Worm (Caenorhabditis elegans) whole organism, L4 larva: ENCODE data around the gene F11D5.1.

ENCODE experiments used
- F10B5.3 ChIP-seq: sonication (generic microtip); optimal IDR thresholded peaks from 2 replicates; lab custom pipeline; 2016; ENCODE audit warnings: mild to moderate bottlenecking, missing genetic modification characterization, missing compliant biosample characterization
- F44E2.7 ChIP-seq: fragments of 200-800 bp; sonication (Bioruptor generic); IDR thresholded peaks from 2 replicates; pipeline ENCODE4 v2.1.2; 2022; ENCODE audit warnings: missing genetic modification characterization, missing compliant biosample characterization
- F49E8.2 ChIP-seq: sonication (generic microtip); optimal IDR thresholded peaks from 2 replicates; lab custom pipeline; 2016; ENCODE audit warnings: missing compliant biosample characterization, mild to moderate bottlenecking, missing genetic modification characterization, borderline replicate concordance
- ZK337.2 ChIP-seq: fragments of 200-800 bp; sonication (Bioruptor generic); IDR thresholded peaks from 2 replicates; pipeline ENCODE4 v1.3.6; 2022; ENCODE audit warnings: missing genetic modification reagents, missing genetic modification characterization, missing compliant biosample characterization
- aly-2 ChIP-seq: sonication (generic microtip); optimal IDR thresholded peaks from 2 replicates; lab custom pipeline; 2018; ENCODE audit warnings: missing biosample characterization, missing genetic modification characterization
- ama-1 ChIP-seq: fragments of 150-350 bp; optimal IDR thresholded peaks from 2 replicates; lab custom pipeline; 2014; ENCODE audit warnings: inconsistent platforms, mixed read lengths
- ceh-28 ChIP-seq: fragments of 150-350 bp; optimal IDR thresholded peaks from 2 replicates; lab custom pipeline; 2014; ENCODE audit warnings: missing biosample characterization, missing genetic modification reagents, missing genetic modification characterization
- ces-1 ChIP-seq: fragments of 150-350 bp; sonication (generic microtip); optimal IDR thresholded peaks from 4 replicates; lab custom pipeline; 2014; ENCODE audit warnings: missing biosample characterization, missing genetic modification reagents, missing genetic modification characterization
- dmd-6 ChIP-seq: fragments of 200-800 bp; sonication (Bioruptor generic); IDR thresholded peaks from 2 replicates; pipeline ENCODE4 v1.3.6; 2022; ENCODE audit warnings: missing genetic modification reagents, missing genetic modification characterization, missing compliant biosample characterization
- dmd-9 ChIP-seq: fragments of 200-800 bp; sonication (Bioruptor generic); IDR thresholded peaks from 2 replicates; pipeline ENCODE4 v1.3.6; 2022; ENCODE audit warnings: missing genetic modification reagents, missing genetic modification characterization, missing compliant biosample characterization
- egl-27 ChIP-seq: sonication (generic microtip); optimal IDR thresholded peaks from 3 replicates; lab custom pipeline; 2017; ENCODE audit warnings: missing biosample characterization, missing genetic modification reagents, missing genetic modification characterization
- egl-43 ChIP-seq: fragments of 200-800 bp; sonication (Bioruptor generic); IDR thresholded peaks from 2 replicates; pipeline ENCODE4 v1.3.6; 2022; ENCODE audit warnings: missing genetic modification reagents, missing genetic modification characterization, missing compliant biosample characterization
- gei-8 ChIP-seq: fragments of 200-800 bp; sonication (Bioruptor generic); optimal IDR thresholded peaks from 2 replicates; lab custom pipeline; 2018; ENCODE audit warnings: mild to moderate bottlenecking, missing genetic modification characterization, missing compliant biosample characterization
- hif-1 ChIP-seq, 2 experiments: sonication (generic microtip); optimal IDR thresholded peaks; 2 replicates each; lab custom pipeline; 2016 to 2017; ENCODE audit warnings: missing compliant biosample characterization in 2 of 2, missing genetic modification characterization in 2 of 2, missing genetic modification reagents in 2 of 2, missing genotype in 2 of 2, mild to moderate bottlenecking in 1 of 2
- hlh-30 ChIP-seq: sonication (generic microtip); optimal IDR thresholded peaks from 2 replicates; lab custom pipeline; 2017; ENCODE audit warnings: antibody characterized with exemption, mild to moderate bottlenecking, missing genetic modification characterization, missing compliant biosample characterization; ENCODE audit not compliant: insufficient read depth
- lim-7 ChIP-seq: fragments of 200-800 bp; sonication (Bioruptor generic); IDR thresholded peaks from 2 replicates; pipeline ENCODE4 v1.3.6; 2022; ENCODE audit warnings: missing genetic modification characterization, missing compliant biosample characterization
- lin-29 ChIP-seq: fragments of 200-800 bp; sonication (Bioruptor generic); IDR thresholded peaks from 2 replicates; pipeline ENCODE4 v1.3.6; 2022; ENCODE audit warnings: missing genetic modification reagents, missing genetic modification characterization, missing compliant biosample characterization
- lin-38 ChIP-seq: fragments of 200-800 bp; sonication (Bioruptor generic); IDR thresholded peaks from 2 replicates; pipeline ENCODE4 v1.3.6; 2022; ENCODE audit warnings: missing genetic modification reagents, missing genetic modification characterization, missing compliant biosample characterization
- lsy-2 ChIP-seq, 2 experiments: fragments of 150-350 bp in 1 of 2; sonication (generic microtip) in 1 of 2; optimal IDR thresholded peaks; 2 replicates each; lab custom pipeline; 2014 to 2017; ENCODE audit warnings: missing biosample characterization in 2 of 2, missing genetic modification characterization in 2 of 2
- madf-9 ChIP-seq: fragments of 200-800 bp; sonication (Bioruptor generic); conservative IDR thresholded peaks from 2 replicates; pipeline ENCODE4 v1.3.6; 2022; ENCODE audit warnings: missing genetic modification reagents, missing genetic modification characterization, missing compliant biosample characterization
- mep-1 ChIP-seq: fragments of 150-350 bp; sonication (generic microtip); optimal IDR thresholded peaks from 3 replicates; lab custom pipeline; 2014; ENCODE audit warnings: missing biosample characterization, missing genetic modification characterization
- mes-2 ChIP-seq: sonication (generic microtip); optimal IDR thresholded peaks from 2 replicates; lab custom pipeline; 2016; ENCODE audit warnings: missing genotype, mild to moderate bottlenecking, missing genetic modification characterization, missing compliant biosample characterization; ENCODE audit not compliant: poor library complexity, severe bottlenecking
- mxl-3 ChIP-seq: fragments of 200-800 bp; sonication (Bioruptor generic); optimal IDR thresholded peaks from 2 replicates; lab custom pipeline; 2018; ENCODE audit warnings: mild to moderate bottlenecking, missing genetic modification characterization, missing compliant biosample characterization
- nhr-25 ChIP-seq: sonication (generic microtip); optimal IDR thresholded peaks from 2 replicates; lab custom pipeline; 2017; ENCODE audit warnings: missing genetic modification characterization, mild to moderate bottlenecking, missing compliant biosample characterization, antibody characterized with exemption, moderate library complexity, borderline replicate concordance; ENCODE audit not compliant: insufficient read depth
- nhr-6 ChIP-seq: fragments of 150-350 bp; optimal IDR thresholded peaks from 2 replicates; lab custom pipeline; 2014; ENCODE audit warnings: missing biosample characterization, missing genetic modification characterization
- pha-4 ChIP-seq, 2 experiments: fragments of 150-350 bp in 1 of 2; fragments of 200-800 bp in 1 of 2; sonication (Bioruptor generic) in 1 of 2; IDR thresholded peaks in 1 of 2; optimal IDR thresholded peaks in 1 of 2; 2 replicates each; pipeline versions ENCODE4 v1.3.6 to Lab custom; 2014 to 2022; ENCODE audit warnings: missing genetic modification characterization in 2 of 2, missing genetic modification reagents in 2 of 2, missing biosample characterization in 1 of 2, missing compliant biosample characterization in 1 of 2
- set-16 ChIP-seq: fragments of 200-800 bp; sonication (Bioruptor generic); IDR thresholded peaks from 2 replicates; pipeline ENCODE4 v1.3.6; 2022; ENCODE audit warnings: missing genetic modification reagents, missing genetic modification characterization, missing compliant biosample characterization
- skn-1 ChIP-seq: fragments of 150-350 bp; optimal IDR thresholded peaks from 2 replicates; lab custom pipeline; 2014; ENCODE audit warnings: missing biosample characterization, missing genetic modification characterization
- snpc-1.2 ChIP-seq: fragments of 200-800 bp; sonication (Bioruptor generic); IDR thresholded peaks from 2 replicates; pipeline ENCODE4 v1.3.6; 2022; ENCODE audit warnings: missing genetic modification reagents, missing genetic modification characterization, missing compliant biosample characterization
- spr-1 ChIP-seq: sonication (generic microtip); optimal IDR thresholded peaks from 2 replicates; lab custom pipeline; 2016; ENCODE audit warnings: mild to moderate bottlenecking, missing genetic modification characterization, missing compliant biosample characterization
- tag-97 ChIP-seq: fragments of 200-800 bp; sonication (Bioruptor generic); IDR thresholded peaks from 2 replicates; pipeline ENCODE4 v1.3.6; 2022; ENCODE audit warnings: missing genetic modification characterization, missing compliant biosample characterization
- tra-1 ChIP-seq: fragments of 200-800 bp; sonication (Bioruptor generic); IDR thresholded peaks from 2 replicates; pipeline ENCODE4 v1.3.6; 2022; ENCODE audit warnings: missing genetic modification reagents, missing genetic modification characterization, missing compliant biosample characterization
- unc-62 ChIP-seq, 3 experiments: fragments of 150-350 bp in 1 of 3; sonication (generic microtip); optimal IDR thresholded peaks in 2 of 3; peaks in 1 of 3; 1 replicate in 1 of 3; 2 replicates in 2 of 3; lab custom pipeline; 2014 to 2017; ENCODE audit warnings: missing biosample characterization in 3 of 3, missing genetic modification characterization in 3 of 3, missing genetic modification reagents in 3 of 3, missing genotype in 1 of 3
- vab-7 ChIP-seq: fragments of 200-800 bp; sonication (Bioruptor generic); IDR thresholded peaks from 2 replicates; pipeline ENCODE4 v1.3.6; 2022; ENCODE audit warnings: missing genetic modification reagents, missing genetic modification characterization, missing compliant biosample characterization
- zag-1 ChIP-seq: fragments of 150-350 bp; optimal IDR thresholded peaks from 2 replicates; lab custom pipeline; 2014; ENCODE audit warnings: missing biosample characterization, missing genetic modification characterization

F11D5.1 gene

DNA sequence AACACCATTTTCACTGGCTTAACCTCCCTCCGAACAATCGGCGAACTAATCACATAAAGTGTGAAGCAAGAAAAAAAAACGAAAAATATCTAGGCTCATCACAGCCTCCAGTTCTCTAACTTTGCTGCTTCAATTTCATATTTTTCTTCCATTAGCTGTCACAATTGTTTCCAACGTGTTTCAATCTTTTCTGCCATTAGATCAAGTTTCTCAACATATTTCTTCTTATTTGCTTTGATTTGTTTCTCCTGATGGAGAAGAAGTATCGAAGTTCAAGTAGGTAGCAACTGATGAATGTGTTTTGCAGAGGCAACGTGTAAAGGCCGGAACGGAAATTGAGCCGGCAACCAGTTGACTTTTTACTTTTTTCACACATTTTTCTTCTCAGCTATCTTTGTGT is 47.2 kb downstream of the F11D5.1 start, which contains the start of gene ZK563.7:
Gene ZK563.7 (plus strand): TSS at position 301 of the 400 bp plus-strand sequence.
- TF ChIP-seq egl-27 (tag; lab: Kevin White, UChicago) (no peak), lsy-2 (tag; optimal IDR thresholded peaks at IDR 0.05; lab: Kevin White, UChicago) (no peak), egl-43 (GFP tag; lab: Robert Waterston, UW) (no peak), pha-4 (GFP tag; IDR thresholded peaks at IDR 0.05; lab: Robert Waterston, UW) (no peak), pha-4 (tag; optimal IDR thresholded peaks at IDR 0.05; lab: Kevin White, UChicago) (no peak), F49E8.2 (tag; lab: Kevin White, UChicago) (no peak), set-16 (no peak), ZK337.2 (GFP tag; lab: Robert Waterston, UW) (no peak), tag-97 (GFP tag; lab: Robert Waterston, UW) (no peak), ces-1 (GFP tag; lab: Kevin White, UChicago) (no peak), F44E2.7 (no peak), lin-38 (GFP tag; lab: Robert Waterston, UW) (no peak), snpc-1.2 (GFP tag; lab: Robert Waterston, UW) (no peak), madf-9 (GFP tag; lab: Robert Waterston, UW) (no peak), dmd-9 (GFP tag; lab: Robert Waterston, UW) (no peak), vab-7 (no peak)

DNA sequence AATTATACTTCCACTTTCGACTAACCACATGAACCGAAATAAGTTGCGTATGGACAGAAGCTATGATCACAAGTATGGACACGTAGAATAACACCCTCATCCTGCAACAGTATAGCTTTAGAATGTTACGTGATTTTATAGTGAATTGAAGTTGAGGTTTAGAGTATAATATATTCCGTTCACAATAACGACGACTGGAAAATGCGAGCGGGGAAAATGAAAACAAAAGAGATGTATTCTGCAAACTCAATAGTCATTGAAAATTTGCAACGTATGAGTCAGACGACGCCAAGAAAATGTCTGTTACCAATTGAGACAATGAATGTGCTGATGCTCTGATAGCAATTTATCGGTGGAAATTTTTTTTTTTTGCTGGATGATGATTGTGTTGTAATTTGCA is 52.4 kb downstream of the F11D5.1 start, which contains the start of gene acp-1:
Gene acp-1 (minus strand): TSS at position 101 of the 400 bp plus-strand sequence.
- TF ChIP-seq nhr-25 (tag; lab: Kevin White, UChicago) (no peak), unc-62 (GFP tag; optimal IDR thresholded peaks at IDR 0.05 in 1 of 2; lab: Kevin White, UChicago) (peak in 1 of 2 experiments; percentile 43), unc-62 (tag; optimal IDR thresholded peaks at IDR 0.05; lab: Kevin White, UChicago) (no peak)

- TF ChIP-seq lin-29 (no peak), mxl-3 (GFP tag; lab: Kevin White, UChicago) (no peak), ceh-28 (tag; lab: Kevin White, UChicago) (no peak), lim-7 (GFP tag; lab: Robert Waterston, UW) (no peak), dmd-6 (GFP tag; lab: Robert Waterston, UW) (no peak), mep-1 (tag; lab: Kevin White, UChicago) (no peak), set-16 (no peak), tra-1 (GFP tag; lab: Robert Waterston, UW) (no peak), hlh-30 (tag; lab: Kevin White, UChicago) (no peak), zag-1 (no peak), gei-8 (GFP tag; lab: Kevin White, UChicago) (no peak), hif-1 (tag; optimal IDR thresholded peaks at IDR 0.05; lab: Kevin White, UChicago) (no peak), nhr-6 (tag; lab: Kevin White, UChicago) (no peak), spr-1 (no peak), mes-2 (tag; lab: Kevin White, UChicago) (no peak), dmd-9 (GFP tag; lab: Robert Waterston, UW) (no peak), ama-1 (lab: Kevin White, UChicago) (no peak), skn-1 (no peak), F10B5.3 (no peak), aly-2 (tag; lab: Kevin White, UChicago) (no peak)
- TF ChIP-seq, all 104 proteins: peak for 0
These were observed 60.6 kb downstream of the F11D5.1 start, which contains the start of gene slcf-2 for ce11 chrX:3393562-3393961. TSS of gene slcf-2 (plus strand) at chrX:3393862.
